Fruit fly (Drosophila melanogaster) whole organism: ENCODE data around the gene hkb.

Experiments
- CG8478 ChIP-seq: fragments of >200 bp; optimal IDR thresholded peaks from 2 replicates; lab custom pipeline; 2018; ENCODE audit warnings: inconsistent platforms
- Dll ChIP-seq: fragments of >200 bp; optimal IDR thresholded peaks from 2 replicates; lab custom pipeline; 2017
- EcR ChIP-seq, 2 experiments: fragments of >200 bp; optimal IDR thresholded peaks; 2 replicates each; lab custom pipeline; 2017; ENCODE audit warnings: missing biosample characterization in 2 of 2, missing genetic modification characterization in 2 of 2, missing genetic modification reagents in 2 of 2
- pan ChIP-seq: fragments of >200 bp; optimal IDR thresholded peaks from 2 replicates; lab custom pipeline; 2017
- psq ChIP-seq: fragments of >200 bp; optimal IDR thresholded peaks from 2 replicates; lab custom pipeline; 2017
- usp ChIP-seq: fragments of >200 bp; optimal IDR thresholded peaks from 2 replicates; lab custom pipeline; 2017; ENCODE audit warnings: missing biosample characterization, missing genetic modification characterization, mixed read lengths

Gene hkb

dm6 chr3R:4318589-4318988 lies 27.9 kb downstream of the hkb start:
- TF ChIP-seq EcR (GFP tag; optimal IDR thresholded peaks at IDR 0.05; lab: Kevin White, UChicago) (no peak), usp (GFP tag; lab: Kevin White, UChicago) (no peak), pan (lab: Kevin White, UChicago) (no peak), Dll (no peak), psq (lab: Kevin White, UChicago) (no peak), CG8478 (lab: Kevin White, UChicago) (no peak)

dm6 chr3R:4311067-4311723 lies 35.3 kb downstream of the hkb start, which contains the start of gene Suv3:
Gene Suv3, plus strand, starts transcription at chr3R:4311555.
- TF ChIP-seq CG8478 (lab: Kevin White, UChicago) (no peak), EcR (GFP tag; optimal IDR thresholded peaks at IDR 0.05; lab: Kevin White, UChicago) (no peak), usp (GFP tag; lab: Kevin White, UChicago) (no peak), pan (lab: Kevin White, UChicago) (no peak), Dll (no peak), psq (lab: Kevin White, UChicago) (no peak)

- TF ChIP-seq psq (lab: Kevin White, UChicago): no peak
- no peak for TF ChIP-seq pan (lab: Kevin White, UChicago)
Measured at dm6 chr3R:4310683-4311066, 35.8 kb downstream of the hkb start, which contains the start of gene Vps24. Gene Vps24, minus strand, starts transcription at chr3R:4310947.

- TF ChIP-seq EcR (GFP tag; optimal IDR thresholded peaks at IDR 0.05; lab: Kevin White, UChicago): no peak
- no peak for TF ChIP-seq CG8478 (lab: Kevin White, UChicago)
- no peak for TF ChIP-seq pan (lab: Kevin White, UChicago)
- no peak for TF ChIP-seq usp (GFP tag; lab: Kevin White, UChicago)
- no peak for TF ChIP-seq psq (lab: Kevin White, UChicago)
- no peak for TF ChIP-seq Dll
Measured at dm6 chr3R:4308708-4309107, 37.7 kb downstream of the hkb start.

dm6 chr3R:4307664-4308416 lies 38.6 kb downstream of the hkb start, which contains the start of gene MP1:
Gene MP1, plus strand, starts transcription at chr3R:4307908.
- TF ChIP-seq CG8478 (lab: Kevin White, UChicago) (no peak), psq (lab: Kevin White, UChicago) (no peak), EcR (GFP tag; optimal IDR thresholded peaks at IDR 0.05; lab: Kevin White, UChicago) (no peak), Dll (no peak), pan (lab: Kevin White, UChicago) (no peak), usp (GFP tag; lab: Kevin White, UChicago) (no peak)

dm6 chr3R:4301485-4301884 lies 45.0 kb downstream of the hkb start:
- no peak for TF ChIP-seq psq (lab: Kevin White, UChicago)
- TF ChIP-seq Dll: no peak
- TF ChIP-seq CG8478 (lab: Kevin White, UChicago): no peak
- no peak for TF ChIP-seq EcR (GFP tag; optimal IDR thresholded peaks at IDR 0.05; lab: Kevin White, UChicago)
- no peak for TF ChIP-seq pan (lab: Kevin White, UChicago)
- TF ChIP-seq usp (GFP tag; lab: Kevin White, UChicago): no peak
